Worm (Caenorhabditis elegans) whole organism, L4 larva: ENCODE data around the gene srw-73.

ENCODE experiments used
- F49E8.2 ChIP-seq: sonication (generic microtip); optimal IDR thresholded peaks from 2 replicates; lab custom pipeline; 2016; ENCODE audit warnings: missing compliant biosample characterization, mild to moderate bottlenecking, missing genetic modification characterization, borderline replicate concordance
- R02D3.7 ChIP-seq: fragments of 150-350 bp; sonication (generic microtip); optimal IDR thresholded peaks from 3 replicates; lab custom pipeline; 2014; ENCODE audit warnings: missing biosample characterization, missing genetic modification characterization
- Y105C5A.15 ChIP-seq: fragments of 200-800 bp; sonication (Bioruptor generic); IDR thresholded peaks from 2 replicates; pipeline ENCODE4 v1.3.6; 2022; ENCODE audit warnings: missing genetic modification characterization, missing compliant biosample characterization
- Y5F2A.4 ChIP-seq: fragments of 200-800 bp; sonication (Bioruptor generic); optimal IDR thresholded peaks from 2 replicates; lab custom pipeline; 2018; ENCODE audit warnings: mild to moderate bottlenecking, missing genetic modification characterization, missing compliant biosample characterization
- ZK337.2 ChIP-seq: fragments of 200-800 bp; sonication (Bioruptor generic); IDR thresholded peaks from 2 replicates; pipeline ENCODE4 v1.3.6; 2022; ENCODE audit warnings: missing genetic modification reagents, missing genetic modification characterization, missing compliant biosample characterization
- aha-1 ChIP-seq: fragments of 150-350 bp; peaks from one replicate; lab custom pipeline; 2014; ENCODE audit warnings: missing biosample characterization, missing genetic modification characterization
- aly-2 ChIP-seq: sonication (generic microtip); optimal IDR thresholded peaks from 2 replicates; lab custom pipeline; 2018; ENCODE audit warnings: missing biosample characterization, missing genetic modification characterization
- daf-12 ChIP-seq: fragments of 150-350 bp; optimal IDR thresholded peaks from 2 replicates; lab custom pipeline; 2014; ENCODE audit warnings: missing biosample characterization, missing genetic modification reagents, missing genetic modification characterization
- daf-16 ChIP-seq, 3 experiments: sonication (generic microtip); optimal IDR thresholded peaks; 2 replicates each; lab custom pipeline; 2016 to 2017; ENCODE audit warnings: missing genetic modification characterization in 3 of 3, missing genetic modification reagents in 3 of 3, mild to moderate bottlenecking in 2 of 3, missing compliant biosample characterization in 2 of 3, missing biosample characterization in 1 of 3, moderate library complexity in 1 of 3
- daf-19 ChIP-seq: fragments of 200-800 bp; sonication (Bioruptor generic); conservative IDR thresholded peaks from 2 replicates; pipeline ENCODE4 v1.3.6; 2022; ENCODE audit warnings: missing genetic modification characterization, missing compliant biosample characterization
- dmd-6 ChIP-seq: fragments of 200-800 bp; sonication (Bioruptor generic); IDR thresholded peaks from 2 replicates; pipeline ENCODE4 v1.3.6; 2022; ENCODE audit warnings: missing genetic modification reagents, missing genetic modification characterization, missing compliant biosample characterization
- dve-1 ChIP-seq: sonication (generic microtip); optimal IDR thresholded peaks from 2 replicates; lab custom pipeline; 2017; ENCODE audit warnings: antibody characterized with exemption, mild to moderate bottlenecking, missing genetic modification characterization, missing compliant biosample characterization; ENCODE audit not compliant: insufficient read depth
- fos-1 ChIP-seq: fragments of 150-350 bp; optimal IDR thresholded peaks from 2 replicates; lab custom pipeline; 2014; ENCODE audit warnings: missing biosample characterization, missing genetic modification characterization
- gei-8 ChIP-seq: fragments of 200-800 bp; sonication (Bioruptor generic); optimal IDR thresholded peaks from 2 replicates; lab custom pipeline; 2018; ENCODE audit warnings: mild to moderate bottlenecking, missing genetic modification characterization, missing compliant biosample characterization
- jun-1 ChIP-seq: fragments of 150-350 bp; optimal IDR thresholded peaks from 2 replicates; lab custom pipeline; 2014; ENCODE audit warnings: missing biosample characterization, missing genetic modification reagents, missing genetic modification characterization
- lim-7 ChIP-seq: fragments of 200-800 bp; sonication (Bioruptor generic); IDR thresholded peaks from 2 replicates; pipeline ENCODE4 v1.3.6; 2022; ENCODE audit warnings: missing genetic modification characterization, missing compliant biosample characterization
- lin-1 ChIP-seq: fragments of 200-800 bp; sonication (Bioruptor generic); IDR thresholded peaks from 2 replicates; pipeline ENCODE4 v1.3.6; 2022; ENCODE audit warnings: missing genetic modification reagents, missing genetic modification characterization, missing compliant biosample characterization
- lin-39 ChIP-seq: fragments of 150-350 bp; optimal IDR thresholded peaks from 2 replicates; lab custom pipeline; 2014; ENCODE audit warnings: missing biosample characterization, missing genetic modification reagents, missing genetic modification characterization
- lsy-2 ChIP-seq, 2 experiments: fragments of 150-350 bp in 1 of 2; sonication (generic microtip) in 1 of 2; optimal IDR thresholded peaks; 2 replicates each; lab custom pipeline; 2014 to 2017; ENCODE audit warnings: missing biosample characterization in 2 of 2, missing genetic modification characterization in 2 of 2
- mdl-1 ChIP-seq, 2 experiments: fragments of 150-350 bp in 1 of 2; sonication (generic microtip) in 1 of 2; optimal IDR thresholded peaks; 2 replicates each; lab custom pipeline; 2014 to 2017; ENCODE audit warnings: missing biosample characterization in 2 of 2, missing genetic modification characterization in 2 of 2
- mdt-29 ChIP-seq: fragments of 200-800 bp; sonication (Bioruptor generic); IDR thresholded peaks from 2 replicates; pipeline ENCODE4 v1.3.6; 2022; ENCODE audit warnings: missing genetic modification reagents, missing genetic modification characterization, missing compliant biosample characterization
- nhr-10 ChIP-seq: fragments of 150-350 bp; optimal IDR thresholded peaks from 2 replicates; lab custom pipeline; 2014; ENCODE audit warnings: missing biosample characterization, missing genetic modification characterization
- nhr-102 ChIP-seq: sonication (generic microtip); optimal IDR thresholded peaks from 2 replicates; lab custom pipeline; 2016; ENCODE audit warnings: mild to moderate bottlenecking, missing genetic modification characterization, moderate library complexity, missing compliant biosample characterization
- nhr-11 ChIP-seq: fragments of 150-350 bp; optimal IDR thresholded peaks from 2 replicates; lab custom pipeline; 2014; ENCODE audit warnings: missing biosample characterization, missing genetic modification characterization
- nhr-111 ChIP-seq: fragments of 200-800 bp; sonication (Bioruptor generic); optimal IDR thresholded peaks from 2 replicates; lab custom pipeline; 2018; ENCODE audit warnings: mild to moderate bottlenecking, missing genetic modification characterization, missing compliant biosample characterization
- nhr-25 ChIP-seq: sonication (generic microtip); optimal IDR thresholded peaks from 2 replicates; lab custom pipeline; 2017; ENCODE audit warnings: missing genetic modification characterization, mild to moderate bottlenecking, missing compliant biosample characterization, antibody characterized with exemption, moderate library complexity, borderline replicate concordance; ENCODE audit not compliant: insufficient read depth
- nhr-41 ChIP-seq: fragments of 200-800 bp; sonication (Bioruptor generic); IDR thresholded peaks from 2 replicates; pipeline ENCODE4 v1.3.6; 2022; ENCODE audit warnings: missing genetic modification reagents, missing genetic modification characterization, missing compliant biosample characterization
- nhr-6 ChIP-seq: fragments of 150-350 bp; optimal IDR thresholded peaks from 2 replicates; lab custom pipeline; 2014; ENCODE audit warnings: missing biosample characterization, missing genetic modification characterization
- nhr-76 ChIP-seq: fragments of 150-350 bp; optimal IDR thresholded peaks from 2 replicates; lab custom pipeline; 2014; ENCODE audit warnings: missing biosample characterization, missing genetic modification characterization
- nhr-77 ChIP-seq: fragments of 150-350 bp; optimal IDR thresholded peaks from 2 replicates; lab custom pipeline; 2014; ENCODE audit warnings: missing biosample characterization, missing genetic modification characterization
- php-3 ChIP-seq: fragments of 200-800 bp; sonication (Bioruptor generic); IDR thresholded peaks from 2 replicates; pipeline ENCODE4 v1.3.6; 2022; ENCODE audit warnings: missing genetic modification reagents, missing genetic modification characterization, missing compliant biosample characterization
- pqm-1 ChIP-seq: sonication (generic microtip); optimal IDR thresholded peaks from 2 replicates; lab custom pipeline; 2017; ENCODE audit warnings: missing biosample characterization, missing genetic modification characterization
- rbr-2 ChIP-seq: sonication (generic microtip); optimal IDR thresholded peaks from 2 replicates; lab custom pipeline; 2016; ENCODE audit warnings: missing genotype, missing genetic modification characterization, missing compliant biosample characterization
- sdz-12 ChIP-seq: fragments of 200-800 bp; sonication (Bioruptor generic); optimal IDR thresholded peaks from 2 replicates; lab custom pipeline; 2018; ENCODE audit warnings: mild to moderate bottlenecking, missing genetic modification characterization, missing compliant biosample characterization
- set-16 ChIP-seq: fragments of 200-800 bp; sonication (Bioruptor generic); IDR thresholded peaks from 2 replicates; pipeline ENCODE4 v1.3.6; 2022; ENCODE audit warnings: missing genetic modification reagents, missing genetic modification characterization, missing compliant biosample characterization
- snpc-1.2 ChIP-seq: fragments of 200-800 bp; sonication (Bioruptor generic); IDR thresholded peaks from 2 replicates; pipeline ENCODE4 v1.3.6; 2022; ENCODE audit warnings: missing genetic modification reagents, missing genetic modification characterization, missing compliant biosample characterization
- snpc-4 ChIP-seq: fragments of 150-350 bp; optimal IDR thresholded peaks from 2 replicates; lab custom pipeline; 2014; ENCODE audit warnings: missing biosample characterization, missing genetic modification characterization
- spr-1 ChIP-seq: sonication (generic microtip); optimal IDR thresholded peaks from 2 replicates; lab custom pipeline; 2016; ENCODE audit warnings: mild to moderate bottlenecking, missing genetic modification characterization, missing compliant biosample characterization
- spr-3 ChIP-seq: fragments of 200-800 bp; sonication (Bioruptor generic); optimal IDR thresholded peaks from 2 replicates; lab custom pipeline; 2018; ENCODE audit warnings: mild to moderate bottlenecking, missing genetic modification characterization, missing compliant biosample characterization
- tag-97 ChIP-seq: fragments of 200-800 bp; sonication (Bioruptor generic); IDR thresholded peaks from 2 replicates; pipeline ENCODE4 v1.3.6; 2022; ENCODE audit warnings: missing genetic modification characterization, missing compliant biosample characterization
- tra-1 ChIP-seq: fragments of 200-800 bp; sonication (Bioruptor generic); IDR thresholded peaks from 2 replicates; pipeline ENCODE4 v1.3.6; 2022; ENCODE audit warnings: missing genetic modification reagents, missing genetic modification characterization, missing compliant biosample characterization
- zag-1 ChIP-seq: fragments of 150-350 bp; optimal IDR thresholded peaks from 2 replicates; lab custom pipeline; 2014; ENCODE audit warnings: missing biosample characterization, missing genetic modification characterization
- zfp-2 ChIP-seq: sonication (generic microtip); optimal IDR thresholded peaks from 2 replicates; lab custom pipeline; 2016; ENCODE audit warnings: mild to moderate bottlenecking, missing genetic modification characterization, missing compliant biosample characterization
- zfp-3 ChIP-seq: fragments of 200-800 bp; sonication (Bioruptor generic); conservative IDR thresholded peaks from 2 replicates; pipeline ENCODE4 v1.3.6; 2022; ENCODE audit warnings: missing genetic modification reagents, missing genetic modification characterization, missing compliant biosample characterization
- zip-2 ChIP-seq: fragments of 150-350 bp; optimal IDR thresholded peaks from 2 replicates; lab custom pipeline; 2014; ENCODE audit warnings: missing biosample characterization, missing genetic modification characterization
- ztf-11 ChIP-seq: fragments of 150-350 bp; optimal IDR thresholded peaks from 2 replicates; lab custom pipeline; 2014; ENCODE audit warnings: missing biosample characterization, missing genetic modification characterization

The srw-73 gene

DNA sequence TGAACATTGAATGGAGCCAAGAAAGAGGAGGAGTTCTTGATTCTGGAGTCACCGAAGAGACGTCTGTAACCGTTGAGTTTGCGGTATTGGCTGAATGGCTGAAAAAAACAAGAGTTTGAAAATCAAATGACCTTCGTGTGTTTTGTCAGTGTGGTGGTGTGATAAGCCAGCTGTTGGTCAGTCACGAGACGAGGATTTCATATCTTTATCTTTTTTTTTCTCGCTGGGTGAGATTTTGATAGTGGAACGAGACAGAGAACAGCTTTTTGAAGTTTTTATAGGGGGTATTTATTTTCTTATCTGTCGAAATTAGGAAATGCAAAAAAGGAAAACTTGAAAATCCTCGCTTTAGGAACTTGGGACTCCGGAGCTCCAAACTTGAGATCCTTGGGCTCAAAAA is 6.2 kb upstream of the srw-73 start (continued):
- TF ChIP-seq nhr-6 (tag; lab: Kevin White, UChicago) (no peak), nhr-77 (peak; percentile 24), jun-1 (tag; lab: Kevin White, UChicago) (no peak), lin-39 (tag; lab: Kevin White, UChicago) (no peak), R02D3.7 (tag; lab: Kevin White, UChicago) (no peak), aha-1 (no peak), dmd-6 (GFP tag; lab: Robert Waterston, UW) (peak; percentile 41; the same call in 1 of the 2 replicates), zip-2 (tag; lab: Kevin White, UChicago) (no peak), zag-1 (tag; lab: Kevin White, UChicago) (no peak), dve-1 (tag; lab: Kevin White, UChicago) (peak; percentile 32), fos-1 (tag; lab: Kevin White, UChicago) (no peak), snpc-4 (tag; lab: Kevin White, UChicago) (no peak), php-3 (GFP tag; lab: Robert Waterston, UW) (no peak), daf-12 (tag; lab: Kevin White, UChicago) (no peak), Y105C5A.15 (no peak), lsy-2 (tag; optimal IDR thresholded peaks at IDR 0.05; lab: Kevin White, UChicago) (peak in 1 of 2 experiments; percentile 11)

DNA sequence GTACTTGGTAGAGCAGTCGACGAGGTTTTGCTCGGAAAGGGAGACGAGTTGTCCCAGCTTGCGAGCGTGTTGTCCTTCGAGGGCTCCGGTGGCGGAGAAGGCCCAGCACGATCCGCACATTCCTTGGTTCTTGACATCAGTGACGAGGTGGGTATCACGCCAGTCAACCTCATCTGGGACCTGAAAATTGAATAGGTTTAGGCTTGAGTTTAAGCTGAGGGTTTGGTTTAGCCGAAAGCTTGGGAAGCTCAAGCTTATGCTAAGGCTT is 5.4 kb upstream of the srw-73 start:
- TF ChIP-seq zfp-3 (peak; percentile 21; the same call in 1 of the 2 replicates), sdz-12 (GFP tag; lab: Kevin White, UChicago) (peak; percentile 18), spr-1 (tag; lab: Kevin White, UChicago) (no peak), nhr-76 (tag; lab: Kevin White, UChicago) (no peak), dmd-6 (GFP tag; lab: Robert Waterston, UW) (0 out of 2 replicates have a peak, but pooled peaks have one; percentile 3), set-16 (GFP tag; lab: Robert Waterston, UW) (peak; percentile 67)

DNA sequence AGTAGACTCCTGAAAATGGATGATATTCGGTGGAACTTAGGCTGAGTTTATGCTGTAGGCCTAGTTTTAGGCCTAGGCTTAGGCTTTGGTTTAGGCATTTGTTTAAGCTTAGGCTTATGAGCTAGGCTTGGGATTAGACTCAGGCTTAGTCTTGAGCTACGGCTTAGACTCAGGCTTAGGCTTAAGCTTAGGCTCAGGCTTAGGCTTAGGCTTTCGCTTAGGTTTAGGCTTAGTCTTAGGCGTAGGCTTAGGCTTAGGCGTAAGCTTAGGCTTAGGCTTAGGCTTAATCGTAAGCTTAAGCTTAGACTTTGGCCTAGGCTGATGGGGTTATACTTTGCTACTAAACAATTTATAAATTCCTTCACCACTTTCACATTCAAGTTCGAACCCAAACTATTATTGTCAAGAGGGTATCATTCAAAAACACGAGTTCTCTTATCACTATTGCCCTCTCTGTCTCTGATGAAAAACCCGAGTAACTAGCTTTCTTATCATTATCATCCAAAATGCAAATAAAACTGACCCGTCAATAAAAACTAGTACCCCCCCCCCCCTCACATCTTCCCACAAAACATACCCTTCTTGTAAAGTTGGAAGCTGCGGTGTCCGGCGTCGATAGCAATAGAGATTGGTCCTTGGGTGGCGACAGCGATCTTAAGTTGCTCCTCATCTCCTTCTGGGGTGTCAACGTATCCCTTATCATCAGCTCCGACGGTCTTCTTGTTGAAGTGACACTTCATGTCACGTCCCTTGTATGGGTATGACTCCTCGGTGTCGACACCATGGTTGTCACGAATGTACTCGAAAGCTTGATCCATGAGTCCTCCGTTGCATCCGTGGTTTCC is 4.8 kb upstream of the srw-73 start:
- TF ChIP-seq gei-8 (GFP tag; lab: Kevin White, UChicago) = no peak
- TF ChIP-seq nhr-11 = no peak
- TF ChIP-seq ztf-11 = no peak
- TF ChIP-seq nhr-25 (tag; lab: Kevin White, UChicago) = no peak
- TF ChIP-seq lin-1 (GFP tag; lab: Robert Waterston, UW) = peak; percentile 40; the same call in 1 of the 2 replicates
- TF ChIP-seq spr-3 = no peak
- TF ChIP-seq lim-7 (GFP tag; lab: Robert Waterston, UW) = no peak
- no peak for TF ChIP-seq daf-16 (GFP tag; optimal IDR thresholded peaks at IDR 0.05; lab: Kevin White, UChicago)
- peak; percentile 69 for TF ChIP-seq daf-16 (tag; optimal IDR thresholded peaks at IDR 0.05; lab: Kevin White, UChicago)
- peak; percentile 15 for TF ChIP-seq nhr-102 (tag; lab: Kevin White, UChicago)
- no peak for TF ChIP-seq ZK337.2
- peak; percentile 52; the same call in 1 of the 2 replicates for TF ChIP-seq tra-1 (GFP tag; lab: Robert Waterston, UW)
- no peak for TF ChIP-seq nhr-10
- no peak for TF ChIP-seq lsy-2 (tag; optimal IDR thresholded peaks at IDR 0.05; lab: Kevin White, UChicago)
- TF ChIP-seq snpc-1.2 (GFP tag; lab: Robert Waterston, UW) = no peak
- no peak for TF ChIP-seq fos-1 (tag; lab: Kevin White, UChicago)
- TF ChIP-seq F49E8.2 (tag; lab: Kevin White, UChicago) = no peak
- no peak for TF ChIP-seq nhr-111 (GFP tag; lab: Kevin White, UChicago)
- TF ChIP-seq tag-97 (GFP tag; lab: Robert Waterston, UW) = no peak
- TF ChIP-seq mdt-29 (GFP tag; lab: Robert Waterston, UW) = peak; percentile 10; the same call in 1 of the 2 replicates
- peak; percentile 81 for TF ChIP-seq pqm-1 (tag; lab: Kevin White, UChicago)
- peak; percentile 41 for TF ChIP-seq dve-1 (tag; lab: Kevin White, UChicago)
- no peak for TF ChIP-seq daf-19 (GFP tag; lab: Robert Waterston, UW)
- no peak for TF ChIP-seq zfp-2
- 0 out of 2 replicates have a peak, but pooled peaks have one; percentile 14 for TF ChIP-seq Y105C5A.15
- no peak for TF ChIP-seq Y5F2A.4
- no peak for TF ChIP-seq mdl-1 (tag; optimal IDR thresholded peaks at IDR 0.05; lab: Kevin White, UChicago)
- TF ChIP-seq nhr-41 (GFP tag; lab: Robert Waterston, UW) = no peak
- no peak for TF ChIP-seq aly-2 (tag; lab: Kevin White, UChicago)
- TF ChIP-seq rbr-2 = no peak
